Fruit fly (Drosophila melanogaster): ENCODE data around the gene CG2991.

DNA sequence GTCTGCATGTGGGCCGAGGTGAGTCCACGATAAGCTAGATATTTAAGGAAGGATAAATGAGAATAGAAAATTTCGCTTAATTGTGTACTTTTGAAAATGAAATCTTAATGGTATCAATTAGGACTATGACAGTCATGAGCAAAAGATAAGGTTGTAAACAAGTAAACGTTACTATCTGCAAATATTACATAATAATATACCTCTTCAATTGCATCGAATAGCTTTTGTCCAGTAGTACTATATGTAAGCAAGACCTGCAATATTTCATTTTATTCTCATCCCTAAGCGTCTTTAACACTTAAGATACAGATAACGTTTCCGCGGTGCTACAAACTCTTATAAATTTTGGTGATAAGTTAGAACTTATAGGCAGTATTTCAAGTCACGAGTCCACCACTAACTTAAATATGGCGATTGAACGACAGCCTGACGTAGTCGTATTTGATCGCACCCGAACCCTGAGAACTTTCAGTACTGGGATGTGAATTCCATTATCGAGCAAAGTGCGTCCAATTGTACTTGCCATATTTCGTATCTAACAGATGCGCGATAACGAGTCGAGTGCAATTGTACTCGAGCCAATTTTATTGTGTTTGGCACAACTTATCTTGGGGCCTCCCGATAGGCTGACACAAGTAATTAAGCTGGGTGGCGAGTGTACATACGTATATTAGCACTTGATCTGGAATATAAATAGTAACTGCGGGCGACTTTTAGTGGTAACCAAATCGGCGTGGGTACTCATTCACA is 8.8 kb downstream of the CG2991 start:
- TF ChIP-seq fkh (GFP tag; optimal IDR thresholded peaks at IDR 0.05) = no peak
- no peak for TF ChIP-seq Gug (GFP tag; IDR thresholded peaks at IDR 0.05)
